Fruit fly (Drosophila melanogaster) whole organism, embryonic: ENCODE results near the gene Naxe.

Experiments
- Aef1 ChIP-seq: fragments of 200-800 bp; sonication (Bioruptor generic); IDR thresholded peaks from 3 replicates; pipeline ENCODE4 v1.3.6; 2022; ENCODE audit warnings: missing biosample characterization, missing genetic modification characterization
- Asciz ChIP-seq: fragments of 200-800 bp; sonication (Bioruptor generic); optimal IDR thresholded peaks from 2 replicates; lab custom pipeline; 2017; ENCODE audit warnings: missing biosample characterization, mild to moderate bottlenecking, missing genetic modification characterization, missing genetic modification reagents
- Atf6 ChIP-seq: fragments of 200-800 bp; sonication (Bioruptor generic); IDR thresholded peaks from 2 replicates; pipeline ENCODE4 v1.3.6; 2022; ENCODE audit warnings: missing biosample characterization, missing genetic modification characterization
- B-H2 ChIP-seq: fragments of 200-800 bp; sonication (Bioruptor generic); optimal IDR thresholded peaks from 2 replicates; lab custom pipeline; 2018; ENCODE audit warnings: missing biosample characterization, mild to moderate bottlenecking, missing genetic modification characterization
- BEAF-32 ChIP-seq: fragments of 200-800 bp; sonication (Bioruptor generic); optimal IDR thresholded peaks from 3 replicates; lab custom pipeline; 2017; ENCODE audit warnings: missing biosample characterization, missing genetic modification characterization, mild to moderate bottlenecking, moderate library complexity, missing genetic modification reagents
- CG10147 ChIP-seq: fragments of 200-800 bp; sonication (Bioruptor generic); optimal IDR thresholded peaks from 2 replicates; lab custom pipeline; 2019; ENCODE audit warnings: missing biosample characterization, mild to moderate bottlenecking, missing genetic modification characterization, moderate library complexity
- CG10267 ChIP-seq: fragments of 200-800 bp; sonication (Bioruptor generic); optimal IDR thresholded peaks from 2 replicates; lab custom pipeline; 2018; ENCODE audit warnings: missing biosample characterization, mild to moderate bottlenecking, missing genetic modification characterization, moderate library complexity
- CG11696 ChIP-seq: fragments of 200-800 bp; sonication (Bioruptor generic); IDR thresholded peaks from 2 replicates; pipeline ENCODE4 v1.3.6; 2022; ENCODE audit warnings: missing biosample characterization, missing genetic modification characterization
- CG12071 ChIP-seq: fragments of 200-800 bp; sonication (Bioruptor generic); optimal IDR thresholded peaks from 3 replicates; lab custom pipeline; 2018; ENCODE audit warnings: missing biosample characterization, mild to moderate bottlenecking, missing genetic modification characterization
- CG13894 ChIP-seq: fragments of 200-800 bp; sonication (Bioruptor generic); optimal IDR thresholded peaks from 3 replicates; lab custom pipeline; 2018; ENCODE audit warnings: missing biosample characterization, mild to moderate bottlenecking, missing genetic modification characterization, moderate library complexity
- CG15696 ChIP-seq: fragments of 200-800 bp; sonication (Bioruptor generic); optimal IDR thresholded peaks from 2 replicates; lab custom pipeline; 2019; ENCODE audit warnings: missing biosample characterization, mild to moderate bottlenecking, missing genetic modification characterization, moderate library complexity
- CG1647 ChIP-seq: fragments of 200-800 bp; sonication (Bioruptor generic); optimal IDR thresholded peaks from 3 replicates; lab custom pipeline; 2016; ENCODE audit warnings: missing biosample characterization, missing genetic modification characterization
- CG16813 ChIP-seq: fragments of 200-800 bp; sonication (Bioruptor generic); IDR thresholded peaks from 3 replicates; pipeline ENCODE4 v1.3.6; 2022; ENCODE audit warnings: missing biosample characterization, missing genetic modification characterization; ENCODE audit not compliant: partially characterized antibody
- CG17186 ChIP-seq: fragments of 200-800 bp; sonication (Bioruptor generic); optimal IDR thresholded peaks from 3 replicates; lab custom pipeline; 2017; ENCODE audit warnings: missing biosample characterization, missing genetic modification reagents, missing genetic modification characterization
- CG4404 ChIP-seq: fragments of 200-800 bp; sonication (Bioruptor generic); IDR thresholded peaks from 2 replicates; pipeline ENCODE4 v1.3.6; 2022; ENCODE audit warnings: missing biosample characterization, missing genetic modification characterization
- CG4854 ChIP-seq: fragments of 200-800 bp; sonication (Bioruptor generic); optimal IDR thresholded peaks from 2 replicates; lab custom pipeline; 2016; ENCODE audit warnings: missing biosample characterization, missing genetic modification characterization, inconsistent platforms
- CG6175 ChIP-seq: fragments of 200-800 bp; sonication (Bioruptor generic); IDR thresholded peaks from 3 replicates; pipeline ENCODE4 v1.3.6; 2022; ENCODE audit warnings: missing biosample characterization, missing genetic modification characterization
- CG6654 ChIP-seq: fragments of 200-800 bp; sonication (Bioruptor generic); optimal IDR thresholded peaks from 2 replicates; lab custom pipeline; 2017; ENCODE audit warnings: missing biosample characterization, mild to moderate bottlenecking, missing genetic modification characterization
- CG6854 ChIP-seq: fragments of 200-800 bp; sonication (Bioruptor generic); optimal IDR thresholded peaks from 3 replicates; lab custom pipeline; 2017; ENCODE audit warnings: missing biosample characterization, mild to moderate bottlenecking, missing genetic modification characterization
- CkIIα-i1 ChIP-seq: fragments of 200-800 bp; sonication (Bioruptor generic); IDR thresholded peaks from 2 replicates; pipeline ENCODE4 v1.3.6; 2022; ENCODE audit warnings: missing biosample characterization, missing genetic modification characterization
- CoRest ChIP-seq: fragments of 200-800 bp; sonication (Bioruptor generic); optimal IDR thresholded peaks from 3 replicates; lab custom pipeline; 2018; ENCODE audit warnings: missing biosample characterization, mild to moderate bottlenecking, missing genetic modification characterization, moderate library complexity
- Dek ChIP-seq: fragments of 200-800 bp; sonication (Bioruptor generic); optimal IDR thresholded peaks from 3 replicates; lab custom pipeline; 2019; ENCODE audit warnings: missing biosample characterization, mild to moderate bottlenecking, missing genetic modification characterization, moderate library complexity
- Dip2 ChIP-seq: fragments of 200-800 bp; sonication (Bioruptor generic); IDR thresholded peaks from 2 replicates; pipeline ENCODE4 v1.3.6; 2022; ENCODE audit warnings: missing biosample characterization, missing genetic modification characterization
- Fer3 ChIP-seq: fragments of 200-800 bp; sonication (Bioruptor generic); optimal IDR thresholded peaks from 2 replicates; lab custom pipeline; 2018; ENCODE audit warnings: missing biosample characterization, mild to moderate bottlenecking, missing genetic modification characterization, moderate library complexity
- HmgZ ChIP-seq: fragments of 200-800 bp; sonication (Bioruptor generic); optimal IDR thresholded peaks from 2 replicates; lab custom pipeline; 2018; ENCODE audit warnings: missing biosample characterization, mild to moderate bottlenecking, missing genetic modification characterization
- Oaz ChIP-seq: fragments of 200-800 bp; sonication (Bioruptor generic); IDR thresholded peaks from 2 replicates; pipeline ENCODE4 v1.3.6; 2022; ENCODE audit warnings: missing biosample characterization, missing genetic modification characterization
- PHDP ChIP-seq: fragments of 200-800 bp; sonication (Bioruptor generic); optimal IDR thresholded peaks from 3 replicates; lab custom pipeline; 2018; ENCODE audit warnings: missing biosample characterization, mild to moderate bottlenecking, missing genetic modification characterization, moderate library complexity
- Side ChIP-seq: fragments of 200-800 bp; sonication (Bioruptor generic); optimal IDR thresholded peaks from 2 replicates; lab custom pipeline; 2016; ENCODE audit warnings: missing biosample characterization, missing genetic modification characterization
- ap ChIP-seq: fragments of 200-800 bp; sonication (Bioruptor generic); IDR thresholded peaks from 2 replicates; pipeline ENCODE4 v1.3.6; 2022; ENCODE audit warnings: missing biosample characterization, missing genetic modification characterization
- chif ChIP-seq, 2 experiments: fragments of 200-800 bp; sonication (Bioruptor generic); optimal IDR thresholded peaks; 3 replicates each; lab custom pipeline; 2016; ENCODE audit warnings: missing biosample characterization in 2 of 2, missing genetic modification characterization in 2 of 2
- crc ChIP-seq: fragments of 200-800 bp; sonication (Bioruptor generic); optimal IDR thresholded peaks from 2 replicates; lab custom pipeline; 2016; ENCODE audit warnings: missing biosample characterization, missing genetic modification characterization
- cwo ChIP-seq: fragments of 200-800 bp; sonication (Bioruptor generic); optimal IDR thresholded peaks from 3 replicates; lab custom pipeline; 2017; ENCODE audit warnings: missing biosample characterization, missing genetic modification characterization, mild to moderate bottlenecking, moderate library complexity, missing genetic modification reagents
- exex ChIP-seq: fragments of 200-800 bp; sonication (Bioruptor generic); optimal IDR thresholded peaks from 4 replicates; lab custom pipeline; 2018; ENCODE audit warnings: missing biosample characterization, mild to moderate bottlenecking, missing genetic modification characterization, moderate library complexity
- inv ChIP-seq: fragments of 200-800 bp; sonication (Bioruptor generic); IDR thresholded peaks from 2 replicates; pipeline ENCODE4 v1.3.6; 2022; ENCODE audit warnings: missing biosample characterization, missing genetic modification characterization; ENCODE audit not compliant: partially characterized antibody
- ken ChIP-seq: fragments of 200-800 bp; sonication (Bioruptor generic); IDR thresholded peaks from 3 replicates; pipeline ENCODE4 v1.3.6; 2022; ENCODE audit warnings: missing biosample characterization, missing genetic modification characterization
- knrl ChIP-seq: fragments of 200-800 bp; sonication (Bioruptor generic); IDR thresholded peaks from 3 replicates; pipeline ENCODE4 v1.3.6; 2022; ENCODE audit warnings: missing biosample characterization, missing genetic modification characterization; ENCODE audit not compliant: partially characterized antibody
- lbe ChIP-seq: fragments of 200-800 bp; sonication (Bioruptor generic); optimal IDR thresholded peaks from 2 replicates; lab custom pipeline; 2016; ENCODE audit warnings: missing biosample characterization, mild to moderate bottlenecking, missing genetic modification characterization
- lola ChIP-seq, 3 experiments: fragments of >200 bp in 2 of 3; fragments of 200-800 bp in 1 of 3; sonication (Bioruptor generic) in 1 of 3; optimal IDR thresholded peaks; 2 replicates each; lab custom pipeline; 2017 to 2019; ENCODE audit warnings: missing biosample characterization in 3 of 3, missing genetic modification characterization in 3 of 3, mild to moderate bottlenecking in 1 of 3, moderate library complexity in 1 of 3
- lov ChIP-seq, 2 experiments: fragments of 200-800 bp in 1 of 2; fragments of >200 bp in 1 of 2; sonication (Bioruptor generic) in 1 of 2; IDR thresholded peaks in 1 of 2; optimal IDR thresholded peaks in 1 of 2; 2 replicates in 1 of 2; 3 replicates in 1 of 2; pipeline versions ENCODE4 v1.3.6 to Lab custom; 2017 to 2022; ENCODE audit warnings: missing biosample characterization in 1 of 2, missing genetic modification characterization in 1 of 2
- maf-S ChIP-seq: fragments of 200-800 bp; sonication (Bioruptor generic); optimal IDR thresholded peaks from 2 replicates; lab custom pipeline; 2016; ENCODE audit warnings: missing biosample characterization, missing genetic modification characterization
- mam ChIP-seq: fragments of 200-800 bp; sonication (Bioruptor generic); optimal IDR thresholded peaks from 3 replicates; lab custom pipeline; 2016; ENCODE audit warnings: missing biosample characterization, missing genetic modification characterization
- oc ChIP-seq: fragments of 200-800 bp; sonication (Bioruptor generic); optimal IDR thresholded peaks from 2 replicates; lab custom pipeline; 2018; ENCODE audit warnings: missing biosample characterization, mild to moderate bottlenecking, missing genetic modification characterization, moderate library complexity
- prd ChIP-seq, 3 experiments: fragments of >200 bp in 2 of 3; fragments of 200-800 bp in 1 of 3; sonication (Bioruptor generic) in 1 of 3; optimal IDR thresholded peaks in 2 of 3; IDR thresholded peaks in 1 of 3; 2 replicates in 2 of 3; 3 replicates in 1 of 3; pipeline versions ENCODE4 v1.3.6 to Lab custom; 2017 to 2022; ENCODE audit warnings: missing biosample characterization in 1 of 3, missing genetic modification characterization in 1 of 3
- psq ChIP-seq: fragments of 200-800 bp; sonication (Bioruptor generic); optimal IDR thresholded peaks from 2 replicates; lab custom pipeline; 2017; ENCODE audit warnings: missing biosample characterization, missing genetic modification characterization
- salm ChIP-seq: fragments of 200-800 bp; sonication (Bioruptor generic); optimal IDR thresholded peaks from 2 replicates; lab custom pipeline; 2018; ENCODE audit warnings: missing biosample characterization, mild to moderate bottlenecking, missing genetic modification characterization
- slbo ChIP-seq: fragments of 200-800 bp; sonication (Bioruptor generic); IDR thresholded peaks from 2 replicates; pipeline ENCODE4 v1.3.6; 2022; ENCODE audit warnings: missing biosample characterization, missing genetic modification characterization
- tup ChIP-seq: fragments of 200-800 bp; sonication (Bioruptor generic); optimal IDR thresholded peaks from 2 replicates; lab custom pipeline; 2016; ENCODE audit warnings: missing biosample characterization, mild to moderate bottlenecking, missing genetic modification characterization, moderate library complexity
- usp ChIP-seq: fragments of >200 bp; optimal IDR thresholded peaks from 2 replicates; lab custom pipeline; 2017; ENCODE audit warnings: missing biosample characterization, missing genetic modification characterization
- zfh1 ChIP-seq: fragments of 200-800 bp; sonication (Bioruptor generic); IDR thresholded peaks from 3 replicates; pipeline ENCODE4 v1.3.6; 2022; ENCODE audit warnings: missing biosample characterization, missing genetic modification characterization

Gene Naxe

DNA sequence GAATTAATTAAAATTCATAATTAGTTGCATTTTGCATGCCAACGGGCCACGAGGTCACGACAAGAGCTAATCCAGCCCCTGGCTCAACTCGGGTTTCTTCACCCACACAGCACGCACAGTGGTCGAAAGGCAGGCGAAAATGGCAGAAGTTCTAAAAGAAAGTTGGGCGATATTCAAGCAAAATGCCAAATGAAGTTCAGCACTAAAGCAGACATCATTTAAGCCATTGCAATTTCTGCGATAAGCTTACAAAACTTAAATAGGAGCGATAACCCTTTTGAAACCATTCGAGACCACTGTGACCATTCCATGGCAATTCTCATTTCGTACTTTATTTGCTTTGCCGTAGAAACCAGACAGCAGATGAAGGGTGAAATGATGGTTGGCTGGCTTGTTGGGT lies 18.4 kb downstream of the Naxe start (continued):
- TF ChIP-seq CG6175 (no peak), CG12071 (GFP tag; lab: Kevin White, UChicago) (peak; percentile 50), psq (GFP tag; lab: Kevin White, UChicago) (no peak), CoRest (tag; lab: Kevin White, UChicago) (peak; percentile 8), HmgZ (tag; lab: Kevin White, UChicago) (no peak), Fer3 (peak; percentile 36), chif (GFP tag; optimal IDR thresholded peaks at IDR 0.05; lab: Kevin White, UChicago) (peak; percentile 37 to 42), slbo (GFP tag; lab: Robert Waterston, UW) (peak; percentile 59; the same call in 1 of the 2 replicates), CkIIα-i1 (no peak), exex (no peak), CG6854 (GFP tag; lab: Kevin White, UChicago) (no peak), Atf6 (no peak), zfh1 (GFP tag; lab: Robert Waterston, UW) (peak; percentile 71), prd (optimal IDR thresholded peaks at IDR 0.05; lab: Kevin White, UChicago) (no peak), prd (GFP tag; IDR thresholded peaks at IDR 0.05; lab: Robert Waterston, UW) (peak; percentile 79; the same call in 2 of the 3 replicates), inv (no peak), CG11696 (GFP tag; lab: Robert Waterston, UW) (peak; percentile 35; the same call in 1 of the 2 replicates), Asciz (GFP tag; lab: Kevin White, UChicago) (peak; percentile 14), lov (optimal IDR thresholded peaks at IDR 0.05; lab: Kevin White, UChicago) (no peak), lov (GFP tag; IDR thresholded peaks at IDR 0.05; lab: Robert Waterston, UW) (no peak), BEAF-32 (GFP tag; lab: Kevin White, UChicago) (no peak), salm (tag; lab: Kevin White, UChicago) (no peak), Dip2 (GFP tag; lab: Robert Waterston, UW) (no peak), CG13894 (tag; lab: Kevin White, UChicago) (no peak), CG6654 (GFP tag; lab: Kevin White, UChicago) (peak; percentile 18), knrl (no peak), Oaz (GFP tag; lab: Robert Waterston, UW) (no peak; the same call in 1 of the 2 replicates), cwo (GFP tag; lab: Kevin White, UChicago) (peak; percentile 31), B-H2 (GFP tag; lab: Kevin White, UChicago) (no peak), CG17186 (GFP tag; lab: Kevin White, UChicago) (no peak), ap (GFP tag; lab: Robert Waterston, UW) (no peak), mam (GFP tag; lab: Kevin White, UChicago) (peak; percentile 31), ken (GFP tag; lab: Robert Waterston, UW) (peak; percentile 63; the same call in 2 of the 3 replicates), CG4854 (GFP tag; lab: Kevin White, UChicago) (no peak), CG1647 (GFP tag; lab: Kevin White, UChicago) (no peak), Aef1 (GFP tag; lab: Robert Waterston, UW) (0 out of 3 replicates have a peak, but pooled peaks have one; percentile 11), crc (GFP tag; lab: Kevin White, UChicago) (no peak), lola (GFP tag; optimal IDR thresholded peaks at IDR 0.05; lab: Kevin White, UChicago) (no peak), Side (no peak), CG10147 (GFP tag; lab: Kevin White, UChicago) (no peak), Dek (tag; lab: Kevin White, UChicago) (no peak), usp (no peak), CG4404 (GFP tag; lab: Robert Waterston, UW) (peak; percentile 49), PHDP (tag; lab: Kevin White, UChicago) (no peak), lbe (GFP tag; lab: Kevin White, UChicago) (no peak), CG16813 (GFP tag; lab: Robert Waterston, UW) (peak; percentile 32; the same call in 1 of the 3 replicates), CG10267 (tag; lab: Kevin White, UChicago) (peak; percentile 9), oc (tag; lab: Kevin White, UChicago) (no peak), CG15696 (tag; lab: Kevin White, UChicago) (peak; percentile 15), maf-S (GFP tag; lab: Kevin White, UChicago) (peak; percentile 9), tup (GFP tag; lab: Kevin White, UChicago) (no peak)
